Worm (Caenorhabditis elegans): ENCODE measurements around the gene nhr-168.
A peak's percentile ranks its signal among the peaks of the same experiment; 100 is the strongest.

Gene nhr-168

DNA sequence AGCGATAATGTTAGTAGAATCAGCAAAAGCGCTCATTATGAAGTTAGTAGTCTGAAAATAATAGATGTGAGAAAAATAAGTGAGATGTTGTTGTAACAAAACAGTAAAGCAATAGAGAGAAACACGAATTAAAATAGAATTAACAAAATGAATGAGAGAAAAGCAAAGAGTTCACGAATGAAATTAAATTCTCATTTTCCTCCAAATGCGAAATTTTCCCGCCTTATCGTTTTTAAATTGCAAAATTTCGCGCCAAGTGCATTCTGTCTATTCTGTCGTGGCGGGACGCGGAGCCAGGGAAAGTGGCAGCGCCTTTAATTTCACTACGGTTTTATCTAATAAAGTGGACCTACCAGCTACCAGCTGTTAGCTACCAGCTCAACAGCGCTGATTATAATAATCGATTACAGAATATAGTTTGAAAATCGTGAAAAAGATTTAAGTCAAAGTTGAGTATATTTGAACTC is 21.4 kb downstream of the nhr-168 start, which contains the start of gene nasp-2 (continued):
- TF ChIP-seq unc-130 (GFP tag; optimal IDR thresholded peaks at IDR 0.05) (peak; percentile 87), dpl-1 (GFP tag; optimal IDR thresholded peaks at IDR 0.05) (peak; percentile 63), unc-62 (GFP tag; optimal IDR thresholded peaks at IDR 0.05 in 1 of 2) (no peak), unc-62 (tag; optimal IDR thresholded peaks at IDR 0.05) (no peak), ZK337.2 (GFP tag; IDR thresholded peaks at IDR 0.05) (peak; percentile 51; the same call in 1 of the 2 replicates), sdz-12 (GFP tag; optimal IDR thresholded peaks at IDR 0.05) (no peak), dve-1 (tag; optimal IDR thresholded peaks at IDR 0.05; ENCODE audit: insufficient read depth) (no peak), dmd-9 (GFP tag; IDR thresholded peaks at IDR 0.05) (0 out of 2 replicates have a peak, but pooled peaks have one; percentile 43), jun-1 (tag; optimal IDR thresholded peaks at IDR 0.05) (no peak)

DNA sequence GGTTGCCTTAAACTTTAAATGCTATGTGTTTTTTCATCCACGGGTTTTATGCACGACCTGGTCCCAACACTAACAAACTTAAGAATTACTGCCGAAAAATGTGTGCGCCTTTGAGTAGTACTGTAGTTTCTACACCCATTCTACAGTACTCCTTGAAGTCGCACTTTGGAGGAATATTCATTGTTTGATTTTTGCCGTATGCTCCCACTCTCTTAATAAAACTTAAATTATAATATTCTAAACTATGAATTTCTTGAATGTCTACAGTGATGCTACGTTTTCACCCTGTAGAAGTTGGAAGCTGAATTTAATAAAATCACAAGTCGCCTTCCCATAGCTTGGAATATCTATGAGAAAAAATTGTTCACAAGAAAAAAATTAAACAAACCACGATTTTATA is 23.9 kb downstream of the nhr-168 start:
- TF ChIP-seq unc-130 (GFP tag; optimal IDR thresholded peaks at IDR 0.05) (peak; percentile 22), ceh-20 (GFP tag; IDR thresholded peaks at IDR 0.05) (no peak)

DNA sequence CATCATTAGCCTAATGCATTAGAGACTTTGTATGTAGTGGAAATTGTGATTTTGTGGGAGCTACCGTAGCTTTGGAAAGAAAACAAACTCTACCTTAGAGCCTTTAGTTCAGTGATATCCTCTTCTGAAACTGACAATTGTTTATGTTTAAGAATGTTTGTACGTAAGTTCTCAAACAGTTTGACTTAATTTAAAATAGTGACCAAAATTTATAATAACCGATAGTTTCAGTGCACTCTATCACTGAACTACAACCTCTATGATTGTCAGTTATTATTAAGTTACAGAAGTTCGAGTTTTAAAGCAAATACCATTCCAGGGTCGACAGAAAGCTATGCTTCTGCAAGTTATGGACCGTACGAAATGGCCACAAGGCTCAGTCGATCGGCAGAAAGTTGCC is 25.1 kb downstream of the nhr-168 start, which contains the start of gene C50B6.1:
TSS of gene C50B6.1 (plus strand) at position 301 of the 400 bp plus-strand sequence.
- TF ChIP-seq egl-27 (tag; optimal IDR thresholded peaks at IDR 0.05) (no peak), nhr-102 (tag; optimal IDR thresholded peaks at IDR 0.05) (no peak), R02D3.7 (tag; optimal IDR thresholded peaks at IDR 0.05) (no peak), dpl-1 (GFP tag; optimal IDR thresholded peaks at IDR 0.05) (no peak), nhr-48 (tag; optimal IDR thresholded peaks at IDR 0.05) (no peak), mes-2 (tag; optimal IDR thresholded peaks at IDR 0.05; ENCODE audit: poor library complexity, severe bottlenecking) (no peak), hlh-30 (tag; optimal IDR thresholded peaks at IDR 0.05; ENCODE audit: insufficient read depth) (no peak), ceh-28 (tag; optimal IDR thresholded peaks at IDR 0.05) (no peak), hlh-11 (tag; optimal IDR thresholded peaks at IDR 0.05) (no peak), nhr-6 (tag; optimal IDR thresholded peaks at IDR 0.05) (no peak), dmd-6 (GFP tag; IDR thresholded peaks at IDR 0.05) (no peak), nhr-10 (tag; optimal IDR thresholded peaks at IDR 0.05) (no peak), Y105C5A.15 (GFP tag; IDR thresholded peaks at IDR 0.05) (no peak), lin-39 (tag; optimal IDR thresholded peaks at IDR 0.05) (no peak), php-3 (GFP tag; IDR thresholded peaks at IDR 0.05) (no peak), daf-8 (GFP tag; IDR thresholded peaks at IDR 0.05) (no peak), nhr-237 (tag; optimal IDR thresholded peaks at IDR 0.05) (no peak)

DNA sequence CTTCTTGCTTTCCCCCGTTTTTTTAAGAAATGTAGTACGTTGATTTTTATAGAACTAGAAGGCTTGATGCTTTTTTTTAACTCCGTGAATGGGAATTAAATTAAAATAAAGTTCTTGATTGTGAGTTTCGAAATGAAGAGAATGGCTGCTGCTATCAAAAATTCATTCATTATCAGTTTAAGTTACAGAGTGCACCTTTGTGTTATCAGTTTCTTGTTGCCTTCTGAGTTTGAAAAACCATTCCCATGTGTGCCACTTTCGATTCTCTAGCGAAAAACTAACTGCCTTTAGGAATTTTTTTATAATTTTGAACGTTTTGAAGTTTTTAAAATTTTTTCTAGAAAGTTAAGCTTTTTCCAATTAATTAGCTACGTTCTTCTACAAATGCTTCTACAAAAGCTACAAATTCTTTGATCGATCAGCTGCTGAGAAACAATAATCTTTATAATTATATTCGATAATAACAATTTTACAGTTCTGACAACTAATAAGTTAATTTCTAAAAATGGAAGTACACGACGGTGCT is 28.9 kb downstream of the nhr-168 start, which contains the start of gene C26E1.2:
TSS of gene C26E1.2 (plus strand) at position 476 of the 526 bp plus-strand sequence.
- TF ChIP-seq pqm-1 (tag; optimal IDR thresholded peaks at IDR 0.05) (peak; percentile 91), nhr-111 (GFP tag; optimal IDR thresholded peaks at IDR 0.05) (no peak), daf-19 (GFP tag; conservative IDR thresholded peaks at IDR 0.05) (no peak), nhr-237 (tag; optimal IDR thresholded peaks at IDR 0.05) (no peak), dmd-6 (GFP tag; IDR thresholded peaks at IDR 0.05) (peak; percentile 37; the same call in 1 of the 2 replicates), skn-1 (tag; optimal IDR thresholded peaks at IDR 0.05) (no peak), set-16 (GFP tag; IDR thresholded peaks at IDR 0.05) (no peak), Y5F2A.4 (GFP tag; optimal IDR thresholded peaks at IDR 0.05) (no peak), attf-4 (tag; optimal IDR thresholded peaks at IDR 0.05) (no peak), F49E8.2 (tag; optimal IDR thresholded peaks at IDR 0.05; ENCODE audit: borderline replicate concordance) (no peak), unc-130 (GFP tag; optimal IDR thresholded peaks at IDR 0.05) (no peak), nhr-28 (tag; optimal IDR thresholded peaks at IDR 0.05) (peak; percentile 75), ceh-32 (tag; optimal IDR thresholded peaks at IDR 0.05; ENCODE audit: poor library complexity) (no peak), dve-1 (tag; optimal IDR thresholded peaks at IDR 0.05; ENCODE audit: insufficient read depth) (peak; percentile 12), daf-16 (GFP tag; optimal IDR thresholded peaks at IDR 0.05) (no peak), daf-16 (tag; optimal IDR thresholded peaks at IDR 0.05) (peak; percentile 55), mxl-3 (GFP tag; optimal IDR thresholded peaks at IDR 0.05) (no peak), Y75B8A.6 (GFP tag; IDR thresholded peaks at IDR 0.05) (no peak), aha-1 (tag) (no peak), ama-1 (optimal IDR thresholded peaks at IDR 0.05) (no peak), hlh-11 (tag; optimal IDR thresholded peaks at IDR 0.05) (peak; percentile 45), egl-43 (GFP tag; IDR thresholded peaks at IDR 0.05) (no peak), hmg-1.1 (GFP tag; IDR thresholded peaks at IDR 0.05) (no peak), F37D6.2 (tag; optimal IDR thresholded peaks at IDR 0.05) (no peak), vab-7 (GFP tag; IDR thresholded peaks at IDR 0.05) (no peak), ceh-82 (tag; optimal IDR thresholded peaks at IDR 0.05) (no peak)
